Worm (Caenorhabditis elegans) whole organism, young adult: ENCODE results near the gene lron-13.
A peak's percentile ranks its signal among the peaks of the same experiment; 100 is the strongest.

Source experiments
- B0019.2 ChIP-seq: fragments of 200-800 bp; sonication (Bioruptor generic); conservative IDR thresholded peaks from 2 replicates; pipeline ENCODE4 v1.3.6; 2022; ENCODE audit warnings: missing genetic modification reagents, missing genetic modification characterization, missing compliant biosample characterization
- B0035.1 ChIP-seq: sonication (generic microtip); optimal IDR thresholded peaks from 2 replicates; lab custom pipeline; 2016; ENCODE audit warnings: missing genetic modification characterization, mild to moderate bottlenecking, missing compliant biosample characterization, missing genotype, missing genetic modification reagents
- F33H1.4 ChIP-seq: fragments of 200-800 bp; sonication (Bioruptor generic); IDR thresholded peaks from 2 replicates; pipeline ENCODE4 v1.3.6; 2022; ENCODE audit warnings: missing genetic modification reagents, missing genetic modification characterization, missing compliant biosample characterization
- F55B11.4 ChIP-seq: sonication (generic microtip); optimal IDR thresholded peaks from 2 replicates; lab custom pipeline; 2016; ENCODE audit warnings: missing compliant biosample characterization, missing genetic modification characterization, borderline replicate concordance; ENCODE audit not compliant: insufficient read depth
- K12H6.12 ChIP-seq: fragments of 200-800 bp; sonication (Bioruptor generic); optimal IDR thresholded peaks from 2 replicates; lab custom pipeline; 2018; ENCODE audit warnings: mild to moderate bottlenecking, missing genetic modification characterization, missing compliant biosample characterization
- T26A5.8 ChIP-seq: sonication (generic microtip); optimal IDR thresholded peaks from 2 replicates; lab custom pipeline; 2016; ENCODE audit warnings: missing genetic modification characterization, missing compliant biosample characterization
- Y79H2A.3 ChIP-seq: fragments of 200-800 bp; sonication (Bioruptor generic); conservative IDR thresholded peaks from 2 replicates; pipeline ENCODE4 v1.3.6; 2022; ENCODE audit warnings: missing genetic modification reagents, missing genetic modification characterization, missing compliant biosample characterization
- attf-6 ChIP-seq: fragments of 200-800 bp; sonication (Bioruptor generic); IDR thresholded peaks from 2 replicates; pipeline ENCODE4 v1.3.6; 2022; ENCODE audit warnings: missing genetic modification reagents, missing genetic modification characterization, missing compliant biosample characterization
- bed-1 ChIP-seq: fragments of 200-800 bp; sonication (Bioruptor generic); IDR thresholded peaks from 2 replicates; pipeline ENCODE4 v1.3.6; 2022; ENCODE audit warnings: missing genetic modification reagents, missing genetic modification characterization, missing compliant biosample characterization
- ccch-3 ChIP-seq: fragments of 200-800 bp; sonication (Bioruptor generic); optimal IDR thresholded peaks from 2 replicates; lab custom pipeline; 2018; ENCODE audit warnings: mild to moderate bottlenecking, missing genetic modification characterization, missing compliant biosample characterization
- cebp-1 ChIP-seq, 2 experiments: fragments of 200-800 bp in 1 of 2; sonication (Bioruptor generic) in 1 of 2; sonication (generic microtip) in 1 of 2; IDR thresholded peaks in 1 of 2; optimal IDR thresholded peaks in 1 of 2; 2 replicates each; pipeline versions ENCODE4 v1.3.6 to Lab custom; 2017 to 2022; ENCODE audit warnings: missing compliant biosample characterization in 2 of 2, missing genetic modification characterization in 2 of 2, mild to moderate bottlenecking in 1 of 2, missing genetic modification reagents in 1 of 2, moderate library complexity in 1 of 2
- ceh-27 ChIP-seq: fragments of 200-800 bp; sonication (Bioruptor generic); optimal IDR thresholded peaks from 2 replicates; lab custom pipeline; 2018; ENCODE audit warnings: mild to moderate bottlenecking, missing genetic modification characterization, moderate library complexity, missing compliant biosample characterization
- ceh-58 ChIP-seq: fragments of 200-800 bp; sonication (Bioruptor generic); IDR thresholded peaks from 2 replicates; pipeline ENCODE4 v1.3.6; 2022; ENCODE audit warnings: missing genetic modification characterization, missing compliant biosample characterization
- dox-1 ChIP-seq: fragments of 200-800 bp; sonication (Bioruptor generic); IDR thresholded peaks from 2 replicates; pipeline ENCODE4 v1.3.6; 2022; ENCODE audit warnings: missing genetic modification reagents, missing genetic modification characterization, missing compliant biosample characterization
- dpl-1 ChIP-seq: fragments of 150-350 bp; optimal IDR thresholded peaks from 2 replicates; lab custom pipeline; 2014; ENCODE audit warnings: missing biosample characterization, missing genetic modification reagents, missing genetic modification characterization
- hlh-12 ChIP-seq: sonication (generic microtip); optimal IDR thresholded peaks from 2 replicates; lab custom pipeline; 2016; ENCODE audit warnings: missing genetic modification characterization, missing compliant biosample characterization
- hmg-1.2 ChIP-seq: fragments of 200-800 bp; sonication (Bioruptor generic); IDR thresholded peaks from 2 replicates; pipeline ENCODE4 v1.3.6; 2022; ENCODE audit warnings: missing genetic modification reagents, missing genetic modification characterization, missing compliant biosample characterization
- lin-40 ChIP-seq: sonication (generic microtip); optimal IDR thresholded peaks from 2 replicates; lab custom pipeline; 2016; ENCODE audit warnings: missing genetic modification characterization, mild to moderate bottlenecking, missing compliant biosample characterization, missing genotype, missing genetic modification reagents
- lir-1 ChIP-seq: fragments of 200-800 bp; sonication (Bioruptor generic); conservative IDR thresholded peaks from 2 replicates; pipeline ENCODE4 v1.3.6; 2022; ENCODE audit warnings: missing genetic modification reagents, missing genetic modification characterization, missing compliant biosample characterization
- lsl-1 ChIP-seq: fragments of 200-800 bp; sonication (Bioruptor generic); optimal IDR thresholded peaks from 2 replicates; lab custom pipeline; 2018; ENCODE audit warnings: mild to moderate bottlenecking, missing genetic modification characterization, moderate library complexity, missing compliant biosample characterization
- madf-3 ChIP-seq: fragments of 200-800 bp; sonication (Bioruptor generic); IDR thresholded peaks from 2 replicates; pipeline ENCODE4 v1.3.6; 2022; ENCODE audit warnings: missing genetic modification reagents, missing genetic modification characterization, missing compliant biosample characterization
- madf-6 ChIP-seq: fragments of 200-800 bp; sonication (Bioruptor generic); IDR thresholded peaks from 2 replicates; pipeline ENCODE4 v1.3.6; 2022; ENCODE audit warnings: missing genetic modification reagents, missing genetic modification characterization, missing compliant biosample characterization
- madf-8 ChIP-seq: fragments of 200-800 bp; sonication (Bioruptor generic); conservative IDR thresholded peaks from 2 replicates; pipeline ENCODE4 v1.3.6; 2022; ENCODE audit warnings: missing genetic modification reagents, missing genetic modification characterization, missing compliant biosample characterization
- mcd-1 ChIP-seq: fragments of 200-800 bp; sonication (Bioruptor generic); IDR thresholded peaks from 2 replicates; pipeline ENCODE4 v1.3.6; 2022; ENCODE audit warnings: missing genetic modification reagents, missing genetic modification characterization, missing compliant biosample characterization
- mxl-1 ChIP-seq: sonication (generic microtip); optimal IDR thresholded peaks from 2 replicates; lab custom pipeline; 2016; ENCODE audit warnings: missing genetic modification characterization, missing compliant biosample characterization
- nfya-1 ChIP-seq: sonication (generic microtip); optimal IDR thresholded peaks from 2 replicates; lab custom pipeline; 2017; ENCODE audit warnings: antibody characterized with exemption, missing compliant biosample characterization, missing genetic modification characterization, borderline replicate concordance; ENCODE audit not compliant: insufficient read depth
- nfyb-1 ChIP-seq: fragments of 200-800 bp; sonication (Bioruptor generic); IDR thresholded peaks from 2 replicates; pipeline ENCODE4 v1.3.6; 2022; ENCODE audit warnings: missing genetic modification reagents, missing genetic modification characterization, missing compliant biosample characterization
- nhr-80 ChIP-seq: sonication (generic microtip); optimal IDR thresholded peaks from 2 replicates; lab custom pipeline; 2016; ENCODE audit warnings: missing genetic modification characterization, missing compliant biosample characterization
- repo-1 ChIP-seq: sonication (generic microtip); optimal IDR thresholded peaks from 2 replicates; lab custom pipeline; 2017; ENCODE audit warnings: mild to moderate bottlenecking, missing genetic modification characterization, missing compliant biosample characterization
- snpc-3.4 ChIP-seq: sonication (generic microtip); optimal IDR thresholded peaks from 2 replicates; lab custom pipeline; 2017; ENCODE audit warnings: missing genetic modification characterization, mild to moderate bottlenecking, missing compliant biosample characterization, antibody characterized with exemption, moderate library complexity, missing genotype, missing genetic modification reagents
- snpc-4 ChIP-seq, 5 experiments: fragments of 150-350 bp in 1 of 5; sonication (generic microtip) in 4 of 5; optimal IDR thresholded peaks; 2 replicates each; lab custom pipeline; 2014 to 2018; ENCODE audit warnings: missing genetic modification characterization in 5 of 5, missing biosample characterization in 3 of 5, antibody characterized with exemption in 2 of 5, mild to moderate bottlenecking in 2 of 5, missing compliant biosample characterization in 2 of 5, missing genotype in 2 of 5, moderate library complexity in 2 of 5, missing genetic modification reagents in 1 of 5
- tbx-9 ChIP-seq: sonication (generic microtip); optimal IDR thresholded peaks from 2 replicates; lab custom pipeline; 2016; ENCODE audit warnings: borderline replicate concordance, missing genetic modification characterization, inconsistent platforms, missing compliant biosample characterization
- unc-62 ChIP-seq: fragments of 150-350 bp; optimal IDR thresholded peaks from 2 replicates; lab custom pipeline; 2014; ENCODE audit warnings: missing biosample characterization, missing genetic modification reagents, missing genetic modification characterization
- xnd-1 ChIP-seq: sonication (generic microtip); optimal IDR thresholded peaks from 2 replicates; lab custom pipeline; 2016; ENCODE audit warnings: missing genotype, missing genetic modification reagents, missing genetic modification characterization, missing compliant biosample characterization
- ztf-22 ChIP-seq: fragments of 200-800 bp; sonication (Bioruptor generic); optimal IDR thresholded peaks from 2 replicates; lab custom pipeline; 2018; ENCODE audit warnings: mild to moderate bottlenecking, missing genetic modification characterization, moderate library complexity, missing compliant biosample characterization
- ztf-26 ChIP-seq: sonication (generic microtip); optimal IDR thresholded peaks from 2 replicates; lab custom pipeline; 2017; ENCODE audit warnings: missing genetic modification characterization, missing compliant biosample characterization
- ztf-28 ChIP-seq: fragments of 200-800 bp; sonication (Bioruptor generic); IDR thresholded peaks from 2 replicates; pipeline ENCODE4 v1.3.6; 2022; ENCODE audit warnings: missing genetic modification reagents, missing genetic modification characterization, missing compliant biosample characterization
- ztf-6 ChIP-seq: fragments of 200-800 bp; sonication (Bioruptor generic); IDR thresholded peaks from 2 replicates; pipeline ENCODE4 v1.3.6; 2022; ENCODE audit warnings: missing genetic modification reagents, missing genetic modification characterization, missing compliant biosample characterization

lron-13 gene

ce11 chrIII:13549960-13550359 lies 22.7 kb downstream of the lron-13 start:
- TF ChIP-seq mxl-1 (tag; lab: Kevin White, UChicago) (no peak), B0035.1 (no peak), ztf-26 (tag; lab: Kevin White, UChicago) (peak; percentile 56), lin-40 (peak; percentile 1), F33H1.4 (GFP tag; lab: Robert Waterston, UW) (no peak)

ce11 chrIII:13555234-13555633 lies 28.0 kb downstream of the lron-13 start, which contains the start of gene scav-2:
scav-2 (minus strand) TSS chrIII:13555334.
- no peak for TF ChIP-seq unc-62 (GFP tag; lab: Kevin White, UChicago)
- TF ChIP-seq Y79H2A.3 (GFP tag; lab: Robert Waterston, UW): no peak
- TF ChIP-seq hlh-12 (tag; lab: Kevin White, UChicago): no peak
- no peak for TF ChIP-seq snpc-4 (GFP tag; optimal IDR thresholded peaks at IDR 0.05; lab: Kevin White, UChicago)
- no peak for TF ChIP-seq snpc-4 (tag; optimal IDR thresholded peaks at IDR 0.05; lab: Kevin White, UChicago)
- no peak for TF ChIP-seq nhr-80 (tag; lab: Kevin White, UChicago)
- no peak for TF ChIP-seq cebp-1 (GFP tag; IDR thresholded peaks at IDR 0.05; lab: Robert Waterston, UW)
- TF ChIP-seq cebp-1 (tag; optimal IDR thresholded peaks at IDR 0.05; lab: Kevin White, UChicago): no peak
- no peak for TF ChIP-seq lir-1

ce11 chrIII:13556039-13556438 lies 28.8 kb downstream of the lron-13 start:
- TF ChIP-seq lin-40: peak; percentile 20
- TF ChIP-seq hmg-1.2: no peak
- TF ChIP-seq ztf-26 (tag; lab: Kevin White, UChicago): peak; percentile 67
- TF ChIP-seq, all 124 proteins: peak for 2

- no peak for TF ChIP-seq ztf-22
- TF ChIP-seq madf-3 (GFP tag; lab: Robert Waterston, UW): no peak
- no peak for TF ChIP-seq bed-1 (GFP tag; lab: Robert Waterston, UW)
- TF ChIP-seq tbx-9: no peak
- TF ChIP-seq mxl-1 (tag; lab: Kevin White, UChicago): no peak
- no peak for TF ChIP-seq B0019.2 (GFP tag; lab: Robert Waterston, UW)
- TF ChIP-seq nhr-80 (tag; lab: Kevin White, UChicago): no peak
- TF ChIP-seq ceh-27 (GFP tag; lab: Kevin White, UChicago): no peak
- TF ChIP-seq ceh-58 (GFP tag; lab: Robert Waterston, UW): no peak
- no peak for TF ChIP-seq lsl-1 (GFP tag; lab: Kevin White, UChicago)
- no peak for TF ChIP-seq K12H6.12 (tag; lab: Kevin White, UChicago)
- no peak for TF ChIP-seq T26A5.8 (tag; lab: Kevin White, UChicago)
- TF ChIP-seq nfya-1: no peak
- TF ChIP-seq snpc-3.4 (tag; lab: Kevin White, UChicago): no peak
- no peak for TF ChIP-seq F55B11.4 (tag; lab: Kevin White, UChicago)
- no peak for TF ChIP-seq nfyb-1 (GFP tag; lab: Robert Waterston, UW)
- TF ChIP-seq mcd-1 (GFP tag; lab: Robert Waterston, UW): no peak
- TF ChIP-seq repo-1 (tag; lab: Kevin White, UChicago): no peak
- TF ChIP-seq ztf-28 (GFP tag; lab: Robert Waterston, UW): no peak
- no peak for TF ChIP-seq dox-1 (GFP tag; lab: Robert Waterston, UW)
Measured at ce11 chrIII:13560715-13561114, 33.5 kb downstream of the lron-13 start.

ce11 chrIII:13561233-13561632 lies 34.0 kb downstream of the lron-13 start:
- TF ChIP-seq lin-40: no peak
- no peak for TF ChIP-seq dpl-1 (GFP tag; lab: Kevin White, UChicago)
- no peak for TF ChIP-seq ztf-6 (GFP tag; lab: Robert Waterston, UW)
- TF ChIP-seq madf-6 (GFP tag; lab: Robert Waterston, UW): peak; percentile 70
- TF ChIP-seq F33H1.4 (GFP tag; lab: Robert Waterston, UW): peak; percentile 77
- peak; percentile 59 for TF ChIP-seq xnd-1 (tag; lab: Kevin White, UChicago)
- TF ChIP-seq ccch-3 (GFP tag; lab: Kevin White, UChicago): no peak
- no peak for TF ChIP-seq attf-6 (GFP tag; lab: Robert Waterston, UW)
- TF ChIP-seq lsl-1 (GFP tag; lab: Kevin White, UChicago): peak; percentile 81
- peak; percentile 41; the same call in 1 of the 2 replicates for TF ChIP-seq madf-8
